Worm (Caenorhabditis elegans) whole organism, young adult: ENCODE results near the gene nspb-10.

ENCODE experiments used
- B0261.1 ChIP-seq: sonication (generic microtip); optimal IDR thresholded peaks from 2 replicates; lab custom pipeline; 2016; ENCODE audit warnings: mild to moderate bottlenecking, missing genetic modification characterization, moderate library complexity, missing compliant biosample characterization
- D2030.7 ChIP-seq: fragments of 200-800 bp; sonication (Bioruptor generic); IDR thresholded peaks from 2 replicates; pipeline ENCODE4 v1.3.6; 2022; ENCODE audit warnings: missing genetic modification reagents, missing genetic modification characterization, missing compliant biosample characterization
- F22D6.2 ChIP-seq: sonication (generic microtip); optimal IDR thresholded peaks from 2 replicates; lab custom pipeline; 2016; ENCODE audit warnings: mild to moderate bottlenecking, missing genetic modification characterization, missing compliant biosample characterization
- F37B4.10 ChIP-seq: fragments of 200-800 bp; sonication (Bioruptor generic); IDR thresholded peaks from 2 replicates; pipeline ENCODE4 v1.3.6; 2022; ENCODE audit warnings: missing genetic modification characterization, missing compliant biosample characterization
- F39B2.1 ChIP-seq: fragments of 200-800 bp; sonication (Bioruptor generic); IDR thresholded peaks from 2 replicates; pipeline ENCODE4 v1.3.6; 2022; ENCODE audit warnings: missing genetic modification reagents, missing genetic modification characterization, missing compliant biosample characterization
- F49E8.2 ChIP-seq: sonication (generic microtip); optimal IDR thresholded peaks from 3 replicates; lab custom pipeline; 2017; ENCODE audit warnings: missing genetic modification characterization, mild to moderate bottlenecking, missing compliant biosample characterization, antibody characterized with exemption, moderate library complexity; ENCODE audit not compliant: insufficient read depth
- K12H6.12 ChIP-seq: fragments of 200-800 bp; sonication (Bioruptor generic); optimal IDR thresholded peaks from 2 replicates; lab custom pipeline; 2018; ENCODE audit warnings: mild to moderate bottlenecking, missing genetic modification characterization, missing compliant biosample characterization
- Y53G8AR.9 ChIP-seq: fragments of 200-800 bp; sonication (Bioruptor generic); conservative IDR thresholded peaks from 2 replicates; pipeline ENCODE4 v1.3.6; 2022; ENCODE audit warnings: missing genetic modification reagents, missing genetic modification characterization, missing compliant biosample characterization
- Y56A3A.18 ChIP-seq: fragments of 200-800 bp; sonication (Bioruptor generic); IDR thresholded peaks from 2 replicates; pipeline ENCODE4 v1.3.6; 2022; ENCODE audit warnings: missing genetic modification reagents, missing genetic modification characterization, missing compliant biosample characterization
- Y79H2A.3 ChIP-seq: fragments of 200-800 bp; sonication (Bioruptor generic); conservative IDR thresholded peaks from 2 replicates; pipeline ENCODE4 v1.3.6; 2022; ENCODE audit warnings: missing genetic modification reagents, missing genetic modification characterization, missing compliant biosample characterization
- atf-7 ChIP-seq: sonication (generic microtip); optimal IDR thresholded peaks from 2 replicates; lab custom pipeline; 2017; ENCODE audit warnings: mild to moderate bottlenecking, missing genetic modification characterization, missing compliant biosample characterization
- attf-3 ChIP-seq: fragments of 200-800 bp; sonication (Bioruptor generic); conservative IDR thresholded peaks from 2 replicates; pipeline ENCODE4 v1.3.6; 2022; ENCODE audit warnings: missing genetic modification reagents, missing genetic modification characterization, missing compliant biosample characterization
- attf-5 ChIP-seq: fragments of 200-800 bp; sonication (Bioruptor generic); optimal IDR thresholded peaks from 2 replicates; lab custom pipeline; 2018; ENCODE audit warnings: mild to moderate bottlenecking, missing genetic modification characterization, missing compliant biosample characterization
- attf-6 ChIP-seq: fragments of 200-800 bp; sonication (Bioruptor generic); IDR thresholded peaks from 2 replicates; pipeline ENCODE4 v1.3.6; 2022; ENCODE audit warnings: missing genetic modification reagents, missing genetic modification characterization, missing compliant biosample characterization
- cebp-1 ChIP-seq, 2 experiments: fragments of 200-800 bp in 1 of 2; sonication (Bioruptor generic) in 1 of 2; sonication (generic microtip) in 1 of 2; IDR thresholded peaks in 1 of 2; optimal IDR thresholded peaks in 1 of 2; 2 replicates each; pipeline versions ENCODE4 v1.3.6 to Lab custom; 2017 to 2022; ENCODE audit warnings: missing compliant biosample characterization in 2 of 2, missing genetic modification characterization in 2 of 2, mild to moderate bottlenecking in 1 of 2, missing genetic modification reagents in 1 of 2, moderate library complexity in 1 of 2
- ceh-27 ChIP-seq: fragments of 200-800 bp; sonication (Bioruptor generic); optimal IDR thresholded peaks from 2 replicates; lab custom pipeline; 2018; ENCODE audit warnings: mild to moderate bottlenecking, missing genetic modification characterization, moderate library complexity, missing compliant biosample characterization
- ceh-58 ChIP-seq: fragments of 200-800 bp; sonication (Bioruptor generic); IDR thresholded peaks from 2 replicates; pipeline ENCODE4 v1.3.6; 2022; ENCODE audit warnings: missing genetic modification characterization, missing compliant biosample characterization
- ceh-79 ChIP-seq: sonication (generic microtip); optimal IDR thresholded peaks from 2 replicates; lab custom pipeline; 2017; ENCODE audit warnings: mild to moderate bottlenecking, missing genetic modification characterization, missing compliant biosample characterization
- ceh-91 ChIP-seq: fragments of 200-800 bp; sonication (Bioruptor generic); IDR thresholded peaks from 2 replicates; pipeline ENCODE4 v1.3.6; 2022; ENCODE audit warnings: missing genetic modification reagents, missing genetic modification characterization, missing compliant biosample characterization
- chd-7 ChIP-seq: sonication (generic microtip); optimal IDR thresholded peaks from 2 replicates; lab custom pipeline; 2016; ENCODE audit warnings: mild to moderate bottlenecking, missing genetic modification characterization, moderate library complexity, missing compliant biosample characterization
- die-1 ChIP-seq: sonication (generic microtip); optimal IDR thresholded peaks from 2 replicates; lab custom pipeline; 2016; ENCODE audit warnings: missing genotype, mild to moderate bottlenecking, missing genetic modification characterization, missing compliant biosample characterization
- dpl-1 ChIP-seq: fragments of 150-350 bp; optimal IDR thresholded peaks from 2 replicates; lab custom pipeline; 2014; ENCODE audit warnings: missing biosample characterization, missing genetic modification reagents, missing genetic modification characterization
- egl-44 ChIP-seq: fragments of 200-800 bp; sonication (Bioruptor generic); IDR thresholded peaks from 2 replicates; pipeline ENCODE4 v1.3.6; 2022; ENCODE audit warnings: missing genetic modification reagents, missing genetic modification characterization, missing compliant biosample characterization
- gei-17 ChIP-seq: fragments of 200-800 bp; sonication (Bioruptor generic); optimal IDR thresholded peaks from 2 replicates; lab custom pipeline; 2018; ENCODE audit warnings: mild to moderate bottlenecking, missing genetic modification characterization, missing compliant biosample characterization
- lag-1 ChIP-seq: fragments of 200-800 bp; sonication (Bioruptor generic); IDR thresholded peaks from 2 replicates; pipeline ENCODE4 v1.3.6; 2022; ENCODE audit warnings: missing genetic modification reagents, missing genetic modification characterization, missing compliant biosample characterization
- let-526 ChIP-seq: fragments of 200-800 bp; sonication (Bioruptor generic); IDR thresholded peaks from 2 replicates; pipeline ENCODE4 v1.3.6; 2022; ENCODE audit warnings: missing genetic modification reagents, missing genetic modification characterization, missing compliant biosample characterization
- let-607 ChIP-seq, 2 experiments: fragments of 200-800 bp in 1 of 2; sonication (Bioruptor generic) in 1 of 2; sonication (generic microtip) in 1 of 2; optimal IDR thresholded peaks; 2 replicates each; lab custom pipeline; 2016 to 2018; ENCODE audit warnings: mild to moderate bottlenecking in 2 of 2, missing compliant biosample characterization in 2 of 2, missing genetic modification characterization in 2 of 2, moderate library complexity in 2 of 2, missing genotype in 1 of 2
- lir-1 ChIP-seq: fragments of 200-800 bp; sonication (Bioruptor generic); conservative IDR thresholded peaks from 2 replicates; pipeline ENCODE4 v1.3.6; 2022; ENCODE audit warnings: missing genetic modification reagents, missing genetic modification characterization, missing compliant biosample characterization
- lsl-1 ChIP-seq: fragments of 200-800 bp; sonication (Bioruptor generic); optimal IDR thresholded peaks from 2 replicates; lab custom pipeline; 2018; ENCODE audit warnings: mild to moderate bottlenecking, missing genetic modification characterization, moderate library complexity, missing compliant biosample characterization
- madf-10 ChIP-seq: sonication (generic microtip); optimal IDR thresholded peaks from 2 replicates; lab custom pipeline; 2016; ENCODE audit warnings: mild to moderate bottlenecking, missing genetic modification characterization, missing compliant biosample characterization
- madf-3 ChIP-seq: fragments of 200-800 bp; sonication (Bioruptor generic); IDR thresholded peaks from 2 replicates; pipeline ENCODE4 v1.3.6; 2022; ENCODE audit warnings: missing genetic modification reagents, missing genetic modification characterization, missing compliant biosample characterization
- madf-6 ChIP-seq: fragments of 200-800 bp; sonication (Bioruptor generic); IDR thresholded peaks from 2 replicates; pipeline ENCODE4 v1.3.6; 2022; ENCODE audit warnings: missing genetic modification reagents, missing genetic modification characterization, missing compliant biosample characterization
- madf-8 ChIP-seq: fragments of 200-800 bp; sonication (Bioruptor generic); conservative IDR thresholded peaks from 2 replicates; pipeline ENCODE4 v1.3.6; 2022; ENCODE audit warnings: missing genetic modification reagents, missing genetic modification characterization, missing compliant biosample characterization
- mcd-1 ChIP-seq: fragments of 200-800 bp; sonication (Bioruptor generic); IDR thresholded peaks from 2 replicates; pipeline ENCODE4 v1.3.6; 2022; ENCODE audit warnings: missing genetic modification reagents, missing genetic modification characterization, missing compliant biosample characterization
- mel-28 ChIP-seq: sonication (generic microtip); optimal IDR thresholded peaks from 2 replicates; lab custom pipeline; 2016; ENCODE audit warnings: borderline replicate concordance, mild to moderate bottlenecking, missing genetic modification characterization, missing compliant biosample characterization
- nhr-120 ChIP-seq: fragments of 200-800 bp; sonication (Bioruptor generic); IDR thresholded peaks from 2 replicates; pipeline ENCODE4 v1.3.6; 2022; ENCODE audit warnings: missing genetic modification characterization, missing compliant biosample characterization
- nhr-27 ChIP-seq: fragments of 200-800 bp; sonication (Bioruptor generic); optimal IDR thresholded peaks from 2 replicates; lab custom pipeline; 2018; ENCODE audit warnings: mild to moderate bottlenecking, missing genetic modification characterization, moderate library complexity, missing compliant biosample characterization
- nhr-90 ChIP-seq: sonication (generic microtip); optimal IDR thresholded peaks from 2 replicates; lab custom pipeline; 2016; ENCODE audit warnings: missing genotype, mild to moderate bottlenecking, missing genetic modification characterization, missing compliant biosample characterization
- pbrm-1 ChIP-seq: fragments of 200-800 bp; sonication (Bioruptor generic); IDR thresholded peaks from 2 replicates; pipeline ENCODE4 v1.3.6; 2022; ENCODE audit warnings: missing genetic modification reagents, missing genetic modification characterization, missing compliant biosample characterization
- rcor-1 ChIP-seq: fragments of 200-800 bp; sonication (Bioruptor generic); IDR thresholded peaks from 2 replicates; pipeline ENCODE4 v1.3.6; 2022; ENCODE audit warnings: missing genetic modification reagents, missing genetic modification characterization, missing compliant biosample characterization
- sea-2 ChIP-seq: fragments of 200-800 bp; sonication (Bioruptor generic); IDR thresholded peaks from 2 replicates; pipeline ENCODE4 v1.3.6; 2022; ENCODE audit warnings: missing genetic modification characterization, missing compliant biosample characterization
- somi-1 ChIP-seq: fragments of 200-800 bp; sonication (Bioruptor generic); optimal IDR thresholded peaks from 2 replicates; lab custom pipeline; 2018; ENCODE audit warnings: mild to moderate bottlenecking, missing genetic modification characterization, missing compliant biosample characterization
- tlf-1 ChIP-seq: fragments of 200-800 bp; sonication (Bioruptor generic); optimal IDR thresholded peaks from 2 replicates; lab custom pipeline; 2018; ENCODE audit warnings: mild to moderate bottlenecking, missing genetic modification characterization, missing compliant biosample characterization
- ztf-18 ChIP-seq: sonication (generic microtip); optimal IDR thresholded peaks from 2 replicates; lab custom pipeline; 2016; ENCODE audit warnings: missing genotype, mild to moderate bottlenecking, missing genetic modification characterization, missing compliant biosample characterization
- ztf-22 ChIP-seq: fragments of 200-800 bp; sonication (Bioruptor generic); optimal IDR thresholded peaks from 2 replicates; lab custom pipeline; 2018; ENCODE audit warnings: mild to moderate bottlenecking, missing genetic modification characterization, moderate library complexity, missing compliant biosample characterization
- ztf-26 ChIP-seq: sonication (generic microtip); optimal IDR thresholded peaks from 2 replicates; lab custom pipeline; 2017; ENCODE audit warnings: missing genetic modification characterization, missing compliant biosample characterization
- ztf-6 ChIP-seq: fragments of 200-800 bp; sonication (Bioruptor generic); IDR thresholded peaks from 2 replicates; pipeline ENCODE4 v1.3.6; 2022; ENCODE audit warnings: missing genetic modification reagents, missing genetic modification characterization, missing compliant biosample characterization

Gene nspb-10

DNA sequence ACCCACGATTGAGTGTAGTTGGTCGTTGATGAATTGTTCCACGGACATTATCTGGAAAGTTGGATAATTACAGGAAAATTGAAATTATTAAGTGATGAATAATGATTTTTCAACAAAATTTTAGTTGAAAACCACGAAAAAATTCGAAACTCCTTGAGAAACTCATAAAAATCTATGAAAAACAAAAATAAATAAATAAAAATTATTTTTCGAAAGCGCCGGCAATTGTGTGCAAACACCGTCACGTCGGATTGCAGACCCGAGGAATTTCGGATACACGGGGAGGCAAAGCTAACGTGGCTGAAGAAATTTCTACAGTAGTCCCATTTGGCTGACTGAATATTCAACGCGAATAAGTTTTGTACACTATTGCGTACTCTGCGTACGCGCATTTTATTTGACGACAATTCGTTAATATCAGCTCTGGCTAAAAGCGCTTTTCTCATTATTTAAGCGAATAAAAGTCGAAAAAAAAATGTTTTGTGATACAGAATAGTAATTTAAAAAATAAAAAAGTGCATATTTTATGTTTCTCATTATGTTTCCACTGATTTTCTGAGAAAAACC, 26.4 kb downstream of the nspb-10 start, which contains the start of gene mog-4 (continued):
- TF ChIP-seq ztf-22 (peak; percentile 80), ceh-58 (GFP tag; lab: Robert Waterston, UW) (0 out of 2 replicates have a peak, but pooled peaks have one; percentile 15), F39B2.1 (peak; percentile 95), attf-5 (GFP tag; lab: Kevin White, UChicago) (peak; percentile 99), mel-28 (tag; lab: Kevin White, UChicago) (peak; percentile 76), madf-6 (GFP tag; lab: Robert Waterston, UW) (peak; percentile 99), let-526 (GFP tag; lab: Robert Waterston, UW) (peak; percentile 100), Y53G8AR.9 (GFP tag; lab: Robert Waterston, UW) (peak; percentile 99), chd-7 (peak; percentile 84), Y56A3A.18 (GFP tag; lab: Robert Waterston, UW) (peak; percentile 99), D2030.7 (GFP tag; lab: Robert Waterston, UW) (peak; percentile 100), cebp-1 (GFP tag; IDR thresholded peaks at IDR 0.05; lab: Robert Waterston, UW) (peak; percentile 97), cebp-1 (tag; optimal IDR thresholded peaks at IDR 0.05; lab: Kevin White, UChicago) (peak; percentile 94), egl-44 (GFP tag; lab: Robert Waterston, UW) (peak; percentile 97), F22D6.2 (tag; lab: Kevin White, UChicago) (peak; percentile 89), lsl-1 (GFP tag; lab: Kevin White, UChicago) (peak; percentile 98), let-607 (tag; optimal IDR thresholded peaks at IDR 0.05; lab: Kevin White, UChicago) (peak; percentile 97 to 98), madf-10 (tag; lab: Kevin White, UChicago) (peak; percentile 93), lir-1 (peak; percentile 99), die-1 (tag; lab: Kevin White, UChicago) (peak; percentile 45), ztf-26 (tag; lab: Kevin White, UChicago) (peak; percentile 96), nhr-90 (tag; lab: Kevin White, UChicago) (peak; percentile 64), attf-3 (GFP tag; lab: Robert Waterston, UW) (peak; percentile 93), F37B4.10 (peak; percentile 96), ztf-18 (tag; lab: Kevin White, UChicago) (peak; percentile 82), rcor-1 (GFP tag; lab: Robert Waterston, UW) (peak; percentile 99), madf-8 (GFP tag; lab: Robert Waterston, UW) (peak; percentile 99), dpl-1 (peak; percentile 46), sea-2 (GFP tag; lab: Robert Waterston, UW) (peak; percentile 98), nhr-27 (tag; lab: Kevin White, UChicago) (peak; percentile 58), somi-1 (GFP tag; lab: Kevin White, UChicago) (peak; percentile 96), pbrm-1 (GFP tag; lab: Robert Waterston, UW) (peak; percentile 99), Y79H2A.3 (GFP tag; lab: Robert Waterston, UW) (peak; percentile 100), K12H6.12 (peak; percentile 97), atf-7 (tag; lab: Kevin White, UChicago) (peak; percentile 84), madf-3 (peak; percentile 98), ceh-79 (tag; lab: Kevin White, UChicago) (peak; percentile 61), ztf-6 (GFP tag; lab: Robert Waterston, UW) (peak; percentile 100), attf-6 (GFP tag; lab: Robert Waterston, UW) (peak; percentile 92), ceh-91 (peak; percentile 100), tlf-1 (peak; percentile 98), ceh-27 (peak; percentile 97), gei-17 (peak; percentile 66), mcd-1 (peak; percentile 99), lag-1 (GFP tag; lab: Robert Waterston, UW) (peak; percentile 99), nhr-120 (GFP tag; lab: Robert Waterston, UW) (peak; percentile 98), B0261.1 (tag; lab: Kevin White, UChicago) (peak; percentile 35), F49E8.2 (tag; lab: Kevin White, UChicago) (peak; percentile 51)
